Fruit fly (Drosophila melanogaster): ENCODE results near the gene CG43400.

DNA sequence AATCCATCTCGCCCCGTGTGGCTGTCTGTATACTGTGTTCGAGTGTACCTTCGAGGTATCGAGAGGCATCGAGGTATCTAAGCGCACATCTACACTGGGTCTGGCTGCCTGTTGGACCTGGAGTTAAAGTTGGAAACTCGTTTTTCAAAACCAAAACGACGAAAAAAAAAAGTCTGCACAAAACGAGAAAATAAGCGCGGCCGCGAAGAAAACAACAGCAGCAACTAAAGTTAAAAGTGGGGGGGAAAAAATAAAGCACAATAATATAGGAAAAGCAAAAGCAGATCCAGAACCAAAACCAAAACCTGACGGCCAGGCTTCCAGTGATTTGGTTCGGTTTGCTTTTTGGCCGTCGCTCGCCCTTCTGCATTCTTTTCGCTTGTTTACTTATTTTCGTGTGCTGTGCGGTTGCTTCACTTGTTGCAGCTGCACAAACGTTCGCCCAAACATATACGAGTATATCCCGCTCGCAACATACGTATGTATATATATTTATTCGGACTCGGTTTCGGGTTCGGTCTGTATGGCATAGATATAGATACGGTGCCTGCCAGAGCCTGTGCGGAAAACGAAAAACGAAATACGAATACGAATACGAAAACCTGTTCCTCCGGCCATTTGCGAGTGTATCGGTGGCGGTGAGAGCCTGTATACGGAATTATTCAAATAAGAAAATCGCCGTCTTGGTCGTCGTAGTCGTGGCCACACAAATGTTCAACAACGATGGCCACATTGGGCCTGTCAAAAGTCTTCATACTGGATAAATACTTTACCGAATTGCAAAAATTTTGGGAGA is 11.4 kb upstream of the CG43400 start:
- TF ChIP-seq ovo (GFP tag; optimal IDR thresholded peaks at IDR 0.05) (no peak), Crg-1 (GFP tag; optimal IDR thresholded peaks at IDR 0.05) (no peak), kay (GFP tag; ENCODE audit: borderline replicate concordance) (no peak), CG7045 (GFP tag; optimal IDR thresholded peaks at IDR 0.05) (no peak), pad (GFP tag; optimal IDR thresholded peaks at IDR 0.05) (no peak), cnc (optimal IDR thresholded peaks at IDR 0.05) (no peak)
